Fruit fly (Drosophila melanogaster): ENCODE data around the gene CG5177.
A peak's percentile ranks its signal among the peaks of the same experiment; 100 is the strongest.

Gene CG5177

dm6 chr2L:7434737-7435356 lies 29.8 kb downstream of the CG5177 start (continued):
- TF ChIP-seq hkb (optimal IDR thresholded peaks at IDR 0.05) (no peak), hkb (GFP tag; IDR thresholded peaks at IDR 0.05) (peak; percentile 35), ranshi (GFP tag; IDR thresholded peaks at IDR 0.05) (peak; percentile 38), CG7987 (GFP tag; optimal IDR thresholded peaks at IDR 0.05) (no peak), CG11504 (tag; optimal IDR thresholded peaks at IDR 0.05) (peak; percentile 56), CG13424 (tag; optimal IDR thresholded peaks at IDR 0.05) (peak; percentile 43), Sox100B (GFP tag; optimal IDR thresholded peaks at IDR 0.05) (peak; percentile 11), caup (GFP tag; optimal IDR thresholded peaks at IDR 0.05; ENCODE audit: severe bottlenecking) (peak; percentile 14), CG33213 (GFP tag; optimal IDR thresholded peaks at IDR 0.05) (no peak), cas (GFP tag; IDR thresholded peaks at IDR 0.05) (0 out of 2 replicates have a peak, but pooled peaks have one; percentile 26), shn (GFP tag; optimal IDR thresholded peaks at IDR 0.05) (no peak), CG8924 (tag; optimal IDR thresholded peaks at IDR 0.05) (peak; percentile 61), CG8765 (GFP tag; IDR thresholded peaks at IDR 0.05) (no peak), Nf-YC (tag; optimal IDR thresholded peaks at IDR 0.05) (no peak), row (GFP tag; IDR thresholded peaks at IDR 0.05) (peak; percentile 82), CG13296 (GFP tag; optimal IDR thresholded peaks at IDR 0.05) (peak; percentile 41), Hr51 (GFP tag; optimal IDR thresholded peaks at IDR 0.05) (peak in 1 of 2 experiments; percentile 28), fd96Cb (tag; optimal IDR thresholded peaks at IDR 0.05) (no peak), tgo (GFP tag; IDR thresholded peaks at IDR 0.05) (peak; percentile 64; the same call in 2 of the 3 replicates), Fer1 (GFP tag; optimal IDR thresholded peaks at IDR 0.05) (peak; percentile 43), CG18599 (GFP tag; optimal IDR thresholded peaks at IDR 0.05) (peak; percentile 67), CG10979 (tag; optimal IDR thresholded peaks at IDR 0.05) (no peak), B-H2 (GFP tag; optimal IDR thresholded peaks at IDR 0.05) (peak; percentile 18), Meics (GFP tag; optimal IDR thresholded peaks at IDR 0.05) (peak; percentile 53), fd64A (GFP tag; optimal IDR thresholded peaks at IDR 0.05) (no peak), nom (GFP tag; optimal IDR thresholded peaks at IDR 0.05) (peak; percentile 70), BtbVII (GFP tag; optimal IDR thresholded peaks at IDR 0.05) (peak; percentile 34), Atf6 (GFP tag; IDR thresholded peaks at IDR 0.05) (peak; percentile 74), Rfx (GFP tag; IDR thresholded peaks at IDR 0.05) (peak; percentile 73), CG11247 (GFP tag; IDR thresholded peaks at IDR 0.05) (peak; percentile 60; the same call in 1 of the 2 replicates), Sox102F (GFP tag; optimal IDR thresholded peaks at IDR 0.05) (peak; percentile 28), CG4730 (GFP tag; IDR thresholded peaks at IDR 0.05) (peak; percentile 49; the same call in 1 of the 2 replicates), CG32767 (GFP tag; IDR thresholded peaks at IDR 0.05) (peak; percentile 21; the same call in 1 of the 2 replicates), CG9437 (GFP tag; optimal IDR thresholded peaks at IDR 0.05) (no peak), ken (GFP tag; IDR thresholded peaks at IDR 0.05) (peak; percentile 5; the same call in 1 of the 3 replicates), tin (GFP tag; optimal IDR thresholded peaks at IDR 0.05) (peak; percentile 22), da (GFP tag; optimal IDR thresholded peaks at IDR 0.05) (no peak), CG2120 (GFP tag; optimal IDR thresholded peaks at IDR 0.05) (peak; percentile 28), CG1024 (GFP tag; IDR thresholded peaks at IDR 0.05) (peak; percentile 48; the same call in 1 of the 2 replicates), pan (optimal IDR thresholded peaks at IDR 0.05) (no peak), pan (GFP tag; optimal IDR thresholded peaks at IDR 0.05 in 1 of 2, IDR thresholded peaks at IDR 0.05 in 1 of 2) (peak in 1 of 2 experiments; percentile 55), CG32532 (GFP tag; IDR thresholded peaks at IDR 0.05) (peak; percentile 77), CG7839 (tag; optimal IDR thresholded peaks at IDR 0.05) (peak; percentile 42), Xbp1 (GFP tag; optimal IDR thresholded peaks at IDR 0.05) (peak; percentile 66), CG12659 (GFP tag; optimal IDR thresholded peaks at IDR 0.05) (peak; percentile 0), Xrp1 (GFP tag; IDR thresholded peaks at IDR 0.05) (peak; percentile 30; the same call in 1 of the 2 replicates), vvl (GFP tag; IDR thresholded peaks at IDR 0.05) (peak; percentile 78), CG10267 (tag; optimal IDR thresholded peaks at IDR 0.05) (peak; percentile 8), seq (GFP tag; IDR thresholded peaks at IDR 0.05) (peak; percentile 69), CoRest (tag; optimal IDR thresholded peaks at IDR 0.05) (peak; percentile 20)

Measured in whole organism, embryonic.